Worm (Caenorhabditis elegans): Measurements from ENCODE around the gene R74.7.

DNA sequence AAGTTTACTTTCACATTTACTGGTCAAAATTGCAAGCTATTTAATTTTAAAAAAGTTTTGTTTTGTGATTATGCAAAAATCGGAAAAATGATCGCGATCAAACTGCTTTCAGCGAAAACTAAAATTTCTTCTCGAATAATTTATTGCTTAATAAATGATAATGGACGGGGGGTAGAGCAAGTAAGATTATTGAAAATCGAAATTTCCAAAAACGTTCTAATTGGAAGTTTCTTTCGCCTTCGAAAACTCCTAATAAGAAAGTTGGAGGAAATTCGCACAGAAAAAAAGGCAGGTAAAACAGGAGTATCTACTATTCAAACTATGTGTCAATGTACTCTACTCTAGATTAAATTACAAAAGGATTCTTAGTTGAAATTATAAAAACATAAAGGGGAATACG is 32.0 kb upstream of the R74.7 start:
- TF ChIP-seq unc-39 (tag; optimal IDR thresholded peaks at IDR 0.05) = no peak
- TF ChIP-seq ZK546.5 (tag; optimal IDR thresholded peaks at IDR 0.05) = no peak
- TF ChIP-seq pqm-1 (tag; optimal IDR thresholded peaks at IDR 0.05) = no peak
- no peak for TF ChIP-seq elt-2 (tag; optimal IDR thresholded peaks at IDR 0.05)
- TF ChIP-seq eor-1 (tag; optimal IDR thresholded peaks at IDR 0.05) = no peak
- no peak for TF ChIP-seq nhr-28 (tag; optimal IDR thresholded peaks at IDR 0.05)
- TF ChIP-seq fos-1 (tag; optimal IDR thresholded peaks at IDR 0.05) = no peak
- no peak for TF ChIP-seq nhr-11 (tag; optimal IDR thresholded peaks at IDR 0.05)
- TF ChIP-seq aly-2 (tag; optimal IDR thresholded peaks at IDR 0.05) = no peak
- TF ChIP-seq lin-39 (tag; optimal IDR thresholded peaks at IDR 0.05) = no peak
- no peak for TF ChIP-seq unc-62 (GFP tag; optimal IDR thresholded peaks at IDR 0.05)
